Worm (Caenorhabditis elegans) whole organism, midembryonic: Measurements from ENCODE around the gene R144.6.

ENCODE experiments used
- flt-1 ChIP-seq: fragments of 200-800 bp; sonication (Bioruptor generic); IDR thresholded peaks from 2 replicates; pipeline ENCODE4 v1.3.6; 2022; ENCODE audit warnings: missing genetic modification characterization, missing compliant biosample characterization
- klf-2 ChIP-seq: fragments of 200-800 bp; sonication (Bioruptor generic); conservative IDR thresholded peaks from 2 replicates; pipeline ENCODE4 v1.3.6; 2022; ENCODE audit warnings: missing genetic modification reagents, missing genetic modification characterization, missing compliant biosample characterization
- med-1 ChIP-seq: sonication (generic microtip); optimal IDR thresholded peaks from 2 replicates; lab custom pipeline; 2017; ENCODE audit warnings: missing genetic modification characterization, mild to moderate bottlenecking, missing compliant biosample characterization, antibody characterized with exemption, missing genetic modification reagents; ENCODE audit not compliant: insufficient read depth
- ztf-23 ChIP-seq: fragments of 200-800 bp; sonication (Bioruptor generic); IDR thresholded peaks from 2 replicates; pipeline ENCODE4 v1.3.6; 2022; ENCODE audit warnings: missing genetic modification reagents, missing genetic modification characterization, missing compliant biosample characterization
- ztf-29 ChIP-seq: fragments of 200-800 bp; sonication (Bioruptor generic); IDR thresholded peaks from 2 replicates; pipeline ENCODE4 v1.3.6; 2022; ENCODE audit warnings: missing genetic modification reagents, missing genetic modification characterization, missing compliant biosample characterization

DNA sequence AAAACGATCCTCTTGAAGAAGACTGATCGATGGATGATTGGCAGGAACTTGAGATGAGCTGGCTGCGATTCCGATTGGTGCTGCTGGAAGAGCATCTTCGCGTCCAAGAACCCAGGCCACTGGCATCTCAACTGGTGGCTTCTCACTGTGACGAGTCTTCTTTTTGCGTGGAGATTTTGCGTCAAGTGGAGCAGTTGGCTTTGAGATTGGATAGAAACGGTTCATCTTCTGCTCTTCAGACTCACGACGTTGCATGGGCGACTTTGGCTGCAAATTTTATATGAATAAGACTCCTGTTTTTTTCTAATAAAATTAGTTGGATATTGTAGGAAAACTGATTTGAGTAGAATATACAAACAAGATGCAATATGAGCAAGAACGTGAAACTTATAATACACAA is 6.2 kb upstream of the R144.6 start:
- TF ChIP-seq klf-2 (GFP tag; lab: Robert Waterston, UW) (no peak), ztf-23 (GFP tag; lab: Robert Waterston, UW) (no peak), flt-1 (no peak), med-1 (GFP tag; lab: Kevin White, UChicago) (no peak), ztf-29 (no peak)
